Fruit fly (Drosophila melanogaster): ENCODE measurements around the gene Nf-YC.

DNA sequence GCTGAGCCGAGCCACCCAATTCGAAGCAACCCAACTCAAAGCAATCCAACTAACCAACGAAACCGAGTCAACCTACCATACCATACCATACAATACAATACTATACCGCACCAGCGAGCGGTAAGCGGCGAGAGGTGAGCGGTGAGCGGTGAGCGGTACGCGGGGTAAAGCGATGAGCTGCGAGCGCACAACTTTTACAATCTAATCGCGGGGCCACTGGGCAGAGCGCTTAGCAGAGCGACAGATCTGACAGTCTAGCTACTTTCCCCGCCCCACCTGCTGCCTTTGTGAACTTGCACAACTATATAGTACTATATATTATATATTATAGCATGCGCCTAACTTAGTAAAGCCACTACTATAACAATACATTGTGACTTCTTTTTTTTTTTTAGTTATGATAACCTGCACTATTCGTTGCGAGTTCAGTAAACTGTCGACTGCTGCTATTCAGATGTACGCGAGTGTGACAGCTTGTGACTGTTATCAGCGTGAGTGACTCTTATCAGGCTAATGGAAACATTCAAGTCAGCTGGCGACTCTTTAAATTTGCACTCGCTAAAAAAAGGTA is 19.9 kb downstream of the Nf-YC start:
- TF ChIP-seq CG8478 (optimal IDR thresholded peaks at IDR 0.05) (no peak), CTCF (optimal IDR thresholded peaks at IDR 0.05) (no peak)
